Worm (Caenorhabditis elegans) whole organism, early embryonic: ENCODE results near the gene egrh-1.

Source experiments
- B0310.2 ChIP-seq: sonication (generic microtip); optimal IDR thresholded peaks from 2 replicates; lab custom pipeline; 2016; ENCODE audit warnings: mild to moderate bottlenecking, missing genetic modification characterization, missing compliant biosample characterization
- F13C5.2 ChIP-seq: sonication (generic microtip); optimal IDR thresholded peaks from 2 replicates; lab custom pipeline; 2017; ENCODE audit warnings: mild to moderate bottlenecking, missing genetic modification characterization, inconsistent platforms, missing compliant biosample characterization
- aly-1 ChIP-seq: sonication (generic microtip); optimal IDR thresholded peaks from 2 replicates; lab custom pipeline; 2016; ENCODE audit warnings: missing genetic modification characterization, missing compliant biosample characterization
- ama-1 ChIP-seq: fragments of 150-350 bp; optimal IDR thresholded peaks from 2 replicates; lab custom pipeline; 2014
- ceh-13 ChIP-seq: fragments of 200-800 bp; sonication (Bioruptor generic); optimal IDR thresholded peaks from 2 replicates; lab custom pipeline; 2018; ENCODE audit warnings: mild to moderate bottlenecking, missing genetic modification characterization, missing compliant biosample characterization
- ceh-36 ChIP-seq: sonication (generic microtip); optimal IDR thresholded peaks from 2 replicates; lab custom pipeline; 2016; ENCODE audit warnings: missing genetic modification characterization, inconsistent platforms, missing compliant biosample characterization
- ets-7 ChIP-seq: sonication (generic microtip); optimal IDR thresholded peaks from 2 replicates; lab custom pipeline; 2016; ENCODE audit warnings: missing genotype, missing genetic modification characterization, missing compliant biosample characterization
- flt-1 ChIP-seq: fragments of 200-800 bp; sonication (Bioruptor generic); IDR thresholded peaks from 2 replicates; pipeline ENCODE4 v1.3.6; 2022; ENCODE audit warnings: missing genetic modification characterization, missing compliant biosample characterization
- hmbx-1 ChIP-seq: sonication (generic microtip); optimal IDR thresholded peaks from 2 replicates; lab custom pipeline; 2016; ENCODE audit warnings: mild to moderate bottlenecking, missing genetic modification characterization, missing compliant biosample characterization
- hmg-4 ChIP-seq: fragments of 200-800 bp; sonication (Bioruptor generic); optimal IDR thresholded peaks from 2 replicates; lab custom pipeline; 2018; ENCODE audit warnings: mild to moderate bottlenecking, missing genetic modification characterization, missing compliant biosample characterization
- hnd-1 ChIP-seq: sonication (generic microtip); optimal IDR thresholded peaks from 2 replicates; lab custom pipeline; 2016; ENCODE audit warnings: missing genetic modification characterization, missing compliant biosample characterization
- pes-1 ChIP-seq: fragments of 200-800 bp; sonication (Bioruptor generic); IDR thresholded peaks from 2 replicates; pipeline ENCODE4 v1.3.6; 2022; ENCODE audit warnings: missing genetic modification reagents, missing genetic modification characterization, missing compliant biosample characterization
- scrt-1 ChIP-seq: fragments of 200-800 bp; sonication (Bioruptor generic); IDR thresholded peaks from 2 replicates; pipeline ENCODE4 v1.3.6; 2022; ENCODE audit warnings: missing genetic modification characterization, missing compliant biosample characterization
- sea-1 ChIP-seq: fragments of 200-800 bp; sonication (Bioruptor generic); conservative IDR thresholded peaks from 2 replicates; pipeline ENCODE4 v1.3.6; 2022; ENCODE audit warnings: missing genetic modification characterization, missing compliant biosample characterization
- tbx-11 ChIP-seq: fragments of 200-800 bp; sonication (Bioruptor generic); IDR thresholded peaks from 2 replicates; pipeline ENCODE4 v1.3.6; 2022; ENCODE audit warnings: missing genetic modification characterization, missing compliant biosample characterization
- tbx-37 ChIP-seq: fragments of 200-800 bp; sonication (Bioruptor generic); conservative IDR thresholded peaks from 2 replicates; pipeline ENCODE4 v1.3.6; 2022; ENCODE audit warnings: missing genetic modification reagents, missing genetic modification characterization, missing compliant biosample characterization
- tra-4 ChIP-seq: sonication (generic microtip); optimal IDR thresholded peaks from 2 replicates; lab custom pipeline; 2017; ENCODE audit warnings: missing genetic modification characterization, missing compliant biosample characterization

egrh-1 gene

ce11 chrX:14809905-14810304, 35.8 kb upstream of the egrh-1 start:
- TF ChIP-seq flt-1 (GFP tag; lab: Robert Waterston, UW) (no peak), F13C5.2 (tag; lab: Kevin White, UChicago) (no peak), scrt-1 (GFP tag; lab: Robert Waterston, UW) (no peak), sea-1 (GFP tag; lab: Robert Waterston, UW) (no peak), ets-7 (no peak), aly-1 (tag; lab: Kevin White, UChicago) (no peak), hnd-1 (tag; lab: Kevin White, UChicago) (no peak), tbx-37 (GFP tag; lab: Robert Waterston, UW) (no peak), ama-1 (lab: Kevin White, UChicago) (no peak), hmg-4 (GFP tag; lab: Kevin White, UChicago) (no peak), tra-4 (tag; lab: Kevin White, UChicago) (no peak), tbx-11 (GFP tag; lab: Robert Waterston, UW) (no peak), hmbx-1 (tag; lab: Kevin White, UChicago) (no peak), pes-1 (GFP tag; lab: Robert Waterston, UW) (no peak), ceh-36 (tag; lab: Kevin White, UChicago) (no peak), B0310.2 (tag; lab: Kevin White, UChicago) (no peak)

- TF ChIP-seq tbx-37 (GFP tag; lab: Robert Waterston, UW), result no peak
- TF ChIP-seq tra-4 (tag; lab: Kevin White, UChicago), result no peak
- TF ChIP-seq sea-1 (GFP tag; lab: Robert Waterston, UW), result no peak
- no peak for TF ChIP-seq hnd-1 (tag; lab: Kevin White, UChicago)
- no peak for TF ChIP-seq ama-1 (lab: Kevin White, UChicago)
- TF ChIP-seq ceh-13, result no peak
- TF ChIP-seq B0310.2 (tag; lab: Kevin White, UChicago), result no peak
- TF ChIP-seq pes-1 (GFP tag; lab: Robert Waterston, UW), result no peak
- TF ChIP-seq tbx-11 (GFP tag; lab: Robert Waterston, UW), result no peak
- no peak for TF ChIP-seq aly-1 (tag; lab: Kevin White, UChicago)
- no peak for TF ChIP-seq ets-7
Observed at ce11 chrX:14810718-14811117, 35.0 kb upstream of the egrh-1 start, which contains the start of gene atf-4. Gene atf-4, minus strand, starts transcription at chrX:14810810.

- TF ChIP-seq flt-1 (GFP tag; lab: Robert Waterston, UW) (no peak), tbx-11 (GFP tag; lab: Robert Waterston, UW) (no peak), hmg-4 (GFP tag; lab: Kevin White, UChicago) (no peak), ceh-13 (no peak)
Observed at ce11 chrX:14812061-14812460, 33.7 kb upstream of the egrh-1 start, which contains the start of gene T04C10.3. Gene T04C10.3, plus strand, starts transcription at chrX:14812361.

- TF ChIP-seq F13C5.2 (tag; lab: Kevin White, UChicago), result peak; percentile 37
- no peak for TF ChIP-seq flt-1 (GFP tag; lab: Robert Waterston, UW)
- TF ChIP-seq tra-4 (tag; lab: Kevin White, UChicago), result no peak
- no peak for TF ChIP-seq ceh-13
Observed at ce11 chrX:14813398-14813797, 32.3 kb upstream of the egrh-1 start.

- TF ChIP-seq ets-7, result no peak
- no peak for TF ChIP-seq hmbx-1 (tag; lab: Kevin White, UChicago)
- TF ChIP-seq hnd-1 (tag; lab: Kevin White, UChicago), result no peak
- TF ChIP-seq aly-1 (tag; lab: Kevin White, UChicago), result no peak
- no peak for TF ChIP-seq F13C5.2 (tag; lab: Kevin White, UChicago)
- no peak for TF ChIP-seq ceh-36 (tag; lab: Kevin White, UChicago)
- TF ChIP-seq tbx-11 (GFP tag; lab: Robert Waterston, UW), result no peak
- no peak for TF ChIP-seq ama-1 (lab: Kevin White, UChicago)
- no peak for TF ChIP-seq sea-1 (GFP tag; lab: Robert Waterston, UW)
- TF ChIP-seq B0310.2 (tag; lab: Kevin White, UChicago), result no peak
- no peak for TF ChIP-seq hmg-4 (GFP tag; lab: Kevin White, UChicago)
- TF ChIP-seq tbx-37 (GFP tag; lab: Robert Waterston, UW), result no peak
- no peak for TF ChIP-seq scrt-1 (GFP tag; lab: Robert Waterston, UW)
Observed at ce11 chrX:14815412-14815811, 30.3 kb upstream of the egrh-1 start.

ce11 chrX:14816717-14817116, 29.0 kb upstream of the egrh-1 start:
- TF ChIP-seq hmbx-1 (tag; lab: Kevin White, UChicago) (no peak), hnd-1 (tag; lab: Kevin White, UChicago) (no peak), pes-1 (GFP tag; lab: Robert Waterston, UW) (no peak), tbx-11 (GFP tag; lab: Robert Waterston, UW) (no peak), ets-7 (no peak), B0310.2 (tag; lab: Kevin White, UChicago) (no peak), hmg-4 (GFP tag; lab: Kevin White, UChicago) (no peak)

ce11 chrX:14818464-14819259, 27.1 kb upstream of the egrh-1 start, which contains the start of gene epn-1:
Gene epn-1, minus strand, starts transcription at chrX:14818514.
- TF ChIP-seq scrt-1 (GFP tag; lab: Robert Waterston, UW) (no peak), B0310.2 (tag; lab: Kevin White, UChicago) (peak; percentile 46), ama-1 (lab: Kevin White, UChicago) (no peak), hnd-1 (tag; lab: Kevin White, UChicago) (no peak), hmg-4 (GFP tag; lab: Kevin White, UChicago) (peak; percentile 87), tbx-37 (GFP tag; lab: Robert Waterston, UW) (0 out of 2 replicates have a peak, but pooled peaks have one; percentile 16), tbx-11 (GFP tag; lab: Robert Waterston, UW) (no peak), pes-1 (GFP tag; lab: Robert Waterston, UW) (peak; percentile 39), flt-1 (GFP tag; lab: Robert Waterston, UW) (0 out of 2 replicates have a peak, but pooled peaks have one; percentile 24), ceh-36 (tag; lab: Kevin White, UChicago) (peak; percentile 18), F13C5.2 (tag; lab: Kevin White, UChicago) (peak; percentile 78), ceh-13 (peak; percentile 41), sea-1 (GFP tag; lab: Robert Waterston, UW) (0 out of 2 replicates have a peak, but pooled peaks have one; percentile 57), aly-1 (tag; lab: Kevin White, UChicago) (peak; percentile 42), ets-7 (peak; percentile 59)
